Worm (Caenorhabditis elegans) whole organism, midembryonic: ENCODE measurements around the gene tam-1.

ENCODE experiments used
- T22C8.4 ChIP-seq: fragments of 200-800 bp; sonication (Bioruptor generic); IDR thresholded peaks from 2 replicates; pipeline ENCODE4 v1.3.6; 2022; ENCODE audit warnings: missing genetic modification characterization, missing compliant biosample characterization
- cog-1 ChIP-seq: sonication (generic microtip); optimal IDR thresholded peaks from 2 replicates; lab custom pipeline; 2016; ENCODE audit warnings: missing genetic modification characterization, missing compliant biosample characterization
- med-1 ChIP-seq: sonication (generic microtip); optimal IDR thresholded peaks from 2 replicates; lab custom pipeline; 2017; ENCODE audit warnings: missing genetic modification characterization, mild to moderate bottlenecking, missing compliant biosample characterization, antibody characterized with exemption, missing genetic modification reagents; ENCODE audit not compliant: insufficient read depth
- tab-1 ChIP-seq: fragments of 200-800 bp; sonication (Bioruptor generic); IDR thresholded peaks from 2 replicates; pipeline ENCODE4 v1.3.6; 2022; ENCODE audit warnings: missing genetic modification characterization, missing compliant biosample characterization
- ztf-23 ChIP-seq: fragments of 200-800 bp; sonication (Bioruptor generic); IDR thresholded peaks from 2 replicates; pipeline ENCODE4 v1.3.6; 2022; ENCODE audit warnings: missing genetic modification reagents, missing genetic modification characterization, missing compliant biosample characterization

DNA sequence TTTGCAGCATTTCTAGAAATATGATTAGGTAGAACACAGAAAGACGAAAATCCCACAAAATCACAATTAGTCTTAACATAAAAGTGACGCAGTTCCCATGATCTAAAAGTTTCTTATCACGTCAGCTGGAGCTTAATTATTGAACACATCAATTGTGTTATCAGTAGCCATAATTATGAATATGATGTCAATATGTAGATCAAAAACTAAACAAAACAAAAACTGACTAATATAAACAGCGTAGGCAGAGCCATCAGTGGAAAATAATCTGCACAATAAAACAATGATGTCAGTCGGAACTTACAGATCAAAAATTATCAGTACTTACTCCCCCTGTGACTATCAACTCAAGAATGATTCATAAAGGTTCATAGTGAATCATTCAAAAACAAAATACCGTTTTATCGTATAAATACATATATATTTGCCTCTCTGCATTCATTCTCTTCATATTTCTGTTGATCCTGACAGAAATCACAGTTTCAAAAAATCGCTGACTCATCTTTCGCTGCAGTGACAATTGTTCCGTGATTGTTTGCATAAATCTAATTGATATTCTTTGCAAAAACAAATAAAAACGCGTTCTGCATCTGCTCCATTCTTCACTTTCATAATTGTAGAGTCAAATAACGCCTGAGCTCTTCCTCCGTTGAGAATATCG is 49.4 kb upstream of the tam-1 start, which contains the start of gene srr-6:
- TF ChIP-seq cog-1 (tag; lab: Kevin White, UChicago) (no peak), med-1 (GFP tag; lab: Kevin White, UChicago) (no peak), ztf-23 (no peak), tab-1 (GFP tag; lab: Robert Waterston, UW) (no peak), T22C8.4 (GFP tag; lab: Robert Waterston, UW) (no peak)
